Worm (Caenorhabditis elegans) whole organism, L2 larva: ENCODE results near the gene T12G3.2.

Source experiments
- C34F6.9 ChIP-seq: fragments of 150-350 bp; optimal IDR thresholded peaks from 2 replicates; lab custom pipeline; 2014; ENCODE audit warnings: missing biosample characterization, missing genetic modification characterization
- F13H6.1 ChIP-seq: sonication (generic microtip); optimal IDR thresholded peaks from 2 replicates; lab custom pipeline; 2016; ENCODE audit warnings: missing genetic modification characterization, missing compliant biosample characterization
- Y55F3AM.14 ChIP-seq: fragments of 200-800 bp; sonication (Bioruptor generic); optimal IDR thresholded peaks from 2 replicates; lab custom pipeline; 2018; ENCODE audit warnings: mild to moderate bottlenecking, missing genetic modification characterization, missing compliant biosample characterization
- ZK546.5 ChIP-seq: sonication (generic microtip); optimal IDR thresholded peaks from 2 replicates; lab custom pipeline; 2017; ENCODE audit warnings: missing biosample characterization, missing genetic modification characterization
- alr-1 ChIP-seq: fragments of 150-350 bp; optimal IDR thresholded peaks from 2 replicates; lab custom pipeline; 2014; ENCODE audit warnings: missing biosample characterization, missing genetic modification characterization
- ama-1 ChIP-seq: fragments of 150-350 bp; optimal IDR thresholded peaks from 2 replicates; lab custom pipeline; 2018; ENCODE audit warnings: inconsistent platforms
- blmp-1 ChIP-seq: sonication (generic microtip); optimal IDR thresholded peaks from 2 replicates; lab custom pipeline; 2017; ENCODE audit warnings: missing genetic modification characterization, mild to moderate bottlenecking, missing compliant biosample characterization, antibody characterized with exemption, moderate library complexity; ENCODE audit not compliant: insufficient read depth
- ceh-16 ChIP-seq: fragments of 150-350 bp; optimal IDR thresholded peaks from 2 replicates; lab custom pipeline; 2014; ENCODE audit warnings: missing biosample characterization, missing genetic modification characterization
- ceh-82 ChIP-seq: fragments of 150-350 bp; optimal IDR thresholded peaks from 2 replicates; lab custom pipeline; 2014; ENCODE audit warnings: missing biosample characterization, missing genetic modification characterization
- dmd-4 ChIP-seq: sonication (generic microtip); optimal IDR thresholded peaks from 2 replicates; lab custom pipeline; 2017; ENCODE audit warnings: missing biosample characterization, missing genetic modification characterization
- egl-27 ChIP-seq: sonication (generic microtip); optimal IDR thresholded peaks from 3 replicates; lab custom pipeline; 2017; ENCODE audit warnings: missing biosample characterization, missing genetic modification reagents, missing genetic modification characterization
- elt-1 ChIP-seq: fragments of 150-350 bp; optimal IDR thresholded peaks from 2 replicates; lab custom pipeline; 2014; ENCODE audit warnings: missing biosample characterization, missing genetic modification characterization
- elt-3 ChIP-seq: sonication (generic microtip); optimal IDR thresholded peaks from 2 replicates; lab custom pipeline; 2017; ENCODE audit warnings: missing biosample characterization, missing genetic modification characterization
- fos-1 ChIP-seq: fragments of 150-350 bp; optimal IDR thresholded peaks from 2 replicates; lab custom pipeline; 2014; ENCODE audit warnings: missing biosample characterization, missing genetic modification characterization
- gmeb-1 ChIP-seq: fragments of 150-350 bp; optimal IDR thresholded peaks from 2 replicates; lab custom pipeline; 2014; ENCODE audit warnings: missing biosample characterization, missing genetic modification characterization
- lin-11 ChIP-seq: fragments of 150-350 bp; sonication (generic microtip); optimal IDR thresholded peaks from 2 replicates; lab custom pipeline; 2014; ENCODE audit warnings: missing biosample characterization, missing genetic modification characterization, inconsistent platforms, mixed read lengths
- lin-13 ChIP-seq: fragments of 150-350 bp; optimal IDR thresholded peaks from 2 replicates; lab custom pipeline; 2014; ENCODE audit warnings: missing biosample characterization, missing genetic modification reagents, missing genetic modification characterization
- lin-39 ChIP-seq: fragments of 150-350 bp; optimal IDR thresholded peaks from 2 replicates; lab custom pipeline; 2014; ENCODE audit warnings: missing biosample characterization, missing genetic modification reagents, missing genetic modification characterization
- lsy-2 ChIP-seq, 2 experiments: fragments of 150-350 bp in 1 of 2; sonication (generic microtip) in 1 of 2; optimal IDR thresholded peaks; 2 replicates each; lab custom pipeline; 2014 to 2017; ENCODE audit warnings: missing biosample characterization in 2 of 2, missing genetic modification characterization in 2 of 2
- mab-5 ChIP-seq: fragments of 150-350 bp; optimal IDR thresholded peaks from 2 replicates; lab custom pipeline; 2014; ENCODE audit warnings: missing biosample characterization, missing genetic modification characterization
- mbf-1 ChIP-seq: sonication (generic microtip); optimal IDR thresholded peaks from 2 replicates; lab custom pipeline; 2017; ENCODE audit warnings: missing biosample characterization, missing genetic modification characterization
- mdl-1 ChIP-seq, 2 experiments: fragments of 150-350 bp in 1 of 2; sonication (generic microtip) in 1 of 2; optimal IDR thresholded peaks; 2 replicates each; lab custom pipeline; 2017; ENCODE audit warnings: missing biosample characterization in 2 of 2, missing genetic modification characterization in 2 of 2
- nhr-10 ChIP-seq: sonication (generic microtip); optimal IDR thresholded peaks from 2 replicates; lab custom pipeline; 2017; ENCODE audit warnings: missing biosample characterization, missing genetic modification characterization
- nhr-11 ChIP-seq: fragments of 150-350 bp; optimal IDR thresholded peaks from 2 replicates; lab custom pipeline; 2014; ENCODE audit warnings: missing biosample characterization, missing genetic modification characterization
- nhr-12 ChIP-seq: fragments of 150-350 bp; optimal IDR thresholded peaks from 2 replicates; lab custom pipeline; 2014; ENCODE audit warnings: missing biosample characterization, missing genetic modification characterization
- nhr-129 ChIP-seq: fragments of 150-350 bp; optimal IDR thresholded peaks from 2 replicates; lab custom pipeline; 2014; ENCODE audit warnings: missing biosample characterization, missing genetic modification characterization
- nhr-21 ChIP-seq: fragments of 150-350 bp; optimal IDR thresholded peaks from 2 replicates; lab custom pipeline; 2014; ENCODE audit warnings: missing biosample characterization, missing genetic modification characterization
- nhr-23 ChIP-seq: fragments of 150-350 bp; optimal IDR thresholded peaks from 2 replicates; lab custom pipeline; 2014; ENCODE audit warnings: missing biosample characterization, missing genetic modification reagents, missing genetic modification characterization
- nhr-237 ChIP-seq: fragments of 150-350 bp; optimal IDR thresholded peaks from 2 replicates; lab custom pipeline; 2014; ENCODE audit warnings: missing biosample characterization, missing genetic modification characterization
- nhr-25 ChIP-seq: fragments of 150-350 bp; sonication (generic microtip); optimal IDR thresholded peaks from 3 replicates; lab custom pipeline; 2014; ENCODE audit warnings: missing biosample characterization, missing genetic modification characterization
- nhr-6 ChIP-seq: fragments of 150-350 bp; optimal IDR thresholded peaks from 2 replicates; lab custom pipeline; 2014; ENCODE audit warnings: missing biosample characterization, missing genetic modification characterization
- nhr-77 ChIP-seq: fragments of 150-350 bp; optimal IDR thresholded peaks from 2 replicates; lab custom pipeline; 2014; ENCODE audit warnings: missing biosample characterization, missing genetic modification characterization
- peb-1 ChIP-seq: fragments of 150-350 bp; optimal IDR thresholded peaks from 2 replicates; lab custom pipeline; 2014; ENCODE audit warnings: missing biosample characterization, missing genetic modification characterization
- sem-4 ChIP-seq: fragments of 150-350 bp; optimal IDR thresholded peaks from 2 replicates; lab custom pipeline; 2014; ENCODE audit warnings: missing biosample characterization, missing genetic modification reagents, missing genetic modification characterization
- skn-1 ChIP-seq: sonication (generic microtip); optimal IDR thresholded peaks from 2 replicates; lab custom pipeline; 2017; ENCODE audit warnings: missing biosample characterization, missing genetic modification characterization
- sma-3 ChIP-seq: sonication (generic microtip); optimal IDR thresholded peaks from 2 replicates; lab custom pipeline; 2016; ENCODE audit warnings: missing genetic modification reagents, missing genetic modification characterization, missing compliant biosample characterization
- sma-9 ChIP-seq, 2 experiments: fragments of 150-350 bp in 1 of 2; sonication (generic microtip) in 1 of 2; optimal IDR thresholded peaks; 2 replicates each; lab custom pipeline; 2014 to 2016; ENCODE audit warnings: missing genetic modification characterization in 2 of 2, mild to moderate bottlenecking in 1 of 2, missing biosample characterization in 1 of 2, missing compliant biosample characterization in 1 of 2, missing genetic modification reagents in 1 of 2, moderate library complexity in 1 of 2
- snpc-4 ChIP-seq: fragments of 150-350 bp; optimal IDR thresholded peaks from 2 replicates; lab custom pipeline; 2014; ENCODE audit warnings: missing biosample characterization, missing genetic modification characterization
- unc-39 ChIP-seq: fragments of 150-350 bp; optimal IDR thresholded peaks from 2 replicates; lab custom pipeline; 2014; ENCODE audit warnings: missing biosample characterization, missing genetic modification characterization
- unc-55 ChIP-seq: fragments of 150-350 bp; sonication (generic microtip); optimal IDR thresholded peaks from 3 replicates; lab custom pipeline; 2014; ENCODE audit warnings: missing biosample characterization, missing genetic modification reagents, missing genetic modification characterization
- unc-62 ChIP-seq: fragments of 150-350 bp; optimal IDR thresholded peaks from 2 replicates; lab custom pipeline; 2014; ENCODE audit warnings: missing biosample characterization, missing genetic modification reagents, missing genetic modification characterization
- zag-1 ChIP-seq: fragments of 150-350 bp; optimal IDR thresholded peaks from 2 replicates; lab custom pipeline; 2014; ENCODE audit warnings: missing biosample characterization, missing genetic modification characterization
- ztf-1 ChIP-seq: fragments of 200-800 bp; sonication (Bioruptor generic); conservative IDR thresholded peaks from 2 replicates; pipeline ENCODE4 v1.3.6; 2022; ENCODE audit warnings: missing genetic modification characterization, missing compliant biosample characterization
- ztf-4 ChIP-seq: fragments of 150-350 bp; optimal IDR thresholded peaks from 2 replicates; lab custom pipeline; 2014; ENCODE audit warnings: missing biosample characterization, missing genetic modification characterization

Gene T12G3.2

DNA sequence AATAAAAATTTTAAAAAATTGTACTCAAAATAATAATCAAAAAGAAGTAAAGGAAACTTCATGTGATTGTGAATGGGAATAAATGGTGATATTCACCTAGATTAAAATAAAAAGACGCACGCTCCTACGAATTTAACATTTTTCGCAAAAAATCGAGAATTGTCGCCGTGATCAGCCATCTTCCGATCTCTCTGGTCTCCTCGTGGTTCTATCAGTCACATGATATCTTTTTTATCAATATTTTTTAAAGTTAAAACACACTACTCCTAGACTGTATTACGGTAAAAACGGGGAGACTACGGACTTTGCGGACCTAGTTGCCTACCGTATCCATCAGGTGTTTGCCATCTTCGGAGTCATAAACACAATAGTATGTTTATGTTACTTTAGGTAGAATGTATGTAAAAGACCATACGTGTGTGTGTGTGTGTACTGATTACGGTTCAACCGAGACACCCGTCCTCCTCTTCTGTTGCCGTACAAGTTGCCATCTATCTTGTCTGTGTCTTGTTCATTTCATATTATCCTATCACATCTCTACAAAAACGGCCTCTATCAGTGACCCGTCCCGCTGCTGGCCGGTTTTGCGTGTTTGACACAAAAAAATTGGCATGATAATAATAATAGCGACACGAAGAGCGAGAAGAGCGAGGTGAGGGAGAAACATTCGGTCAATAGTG is at the start of gene T12G3.2:
T12G3.2 (minus strand) TSS at position 444 of the 680 bp plus-strand sequence.
- TF ChIP-seq mbf-1 (tag; lab: Kevin White, UChicago) (no peak), snpc-4 (tag; lab: Kevin White, UChicago) (no peak), skn-1 (tag; lab: Kevin White, UChicago) (no peak), nhr-11 (no peak), peb-1 (tag; lab: Kevin White, UChicago) (no peak), ztf-1 (GFP tag; lab: Robert Waterston, UW) (no peak), zag-1 (tag; lab: Kevin White, UChicago) (no peak), nhr-6 (no peak), sem-4 (no peak), Y55F3AM.14 (GFP tag; lab: Kevin White, UChicago) (no peak), unc-62 (GFP tag; lab: Kevin White, UChicago) (no peak), elt-1 (no peak), ama-1 (lab: Kevin White, UChicago) (no peak), sma-3 (GFP tag; lab: Kevin White, UChicago) (peak; percentile 44), nhr-23 (no peak), nhr-10 (no peak), nhr-21 (tag; lab: Kevin White, UChicago) (peak; percentile 23), mdl-1 (tag; optimal IDR thresholded peaks at IDR 0.05; lab: Kevin White, UChicago) (no peak), egl-27 (no peak), ztf-4 (no peak), nhr-129 (peak; percentile 64), nhr-25 (peak; percentile 30), mab-5 (no peak), unc-39 (tag; lab: Kevin White, UChicago) (no peak), nhr-12 (tag; lab: Kevin White, UChicago) (no peak), gmeb-1 (peak; percentile 25), ZK546.5 (tag; lab: Kevin White, UChicago) (no peak), nhr-77 (tag; lab: Kevin White, UChicago) (no peak), lin-11 (tag; lab: Kevin White, UChicago) (no peak), fos-1 (tag; lab: Kevin White, UChicago) (peak; percentile 65), F13H6.1 (tag; lab: Kevin White, UChicago) (peak; percentile 23), ceh-82 (tag; lab: Kevin White, UChicago) (no peak), lin-39 (tag; lab: Kevin White, UChicago) (no peak), elt-3 (tag; lab: Kevin White, UChicago) (no peak), sma-9 (GFP tag; optimal IDR thresholded peaks at IDR 0.05; lab: Kevin White, UChicago) (peak; percentile 49), sma-9 (tag; optimal IDR thresholded peaks at IDR 0.05; lab: Kevin White, UChicago) (no peak), lin-13 (GFP tag; lab: Kevin White, UChicago) (no peak), nhr-237 (no peak), lsy-2 (tag; optimal IDR thresholded peaks at IDR 0.05; lab: Kevin White, UChicago) (peak in 1 of 2 experiments; percentile 16), unc-55 (GFP tag; lab: Kevin White, UChicago) (no peak)

DNA sequence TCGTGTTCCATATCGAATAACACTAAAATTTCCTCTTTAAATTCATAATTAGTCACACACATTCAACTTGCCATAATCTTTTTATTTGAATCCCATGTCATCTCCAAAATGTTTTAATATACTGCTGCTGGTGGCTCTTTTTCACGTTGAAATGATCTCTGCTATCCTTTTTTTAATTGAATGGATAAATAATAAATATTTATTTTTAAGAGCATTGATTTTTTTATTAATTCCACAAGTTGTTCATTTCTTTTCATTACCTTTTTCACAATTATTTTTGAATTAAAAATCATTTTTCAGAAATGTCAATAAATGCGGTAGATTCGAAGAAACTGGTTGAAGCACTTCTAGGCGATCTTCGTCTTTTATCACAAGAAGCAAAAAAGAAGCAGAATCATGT is 49.7 kb upstream of the T12G3.2 start, which contains the start of gene mon-2:
mon-2 (plus strand) TSS at position 301 of the 400 bp plus-strand sequence.
- TF ChIP-seq C34F6.9 (tag; lab: Kevin White, UChicago) (no peak), skn-1 (tag; lab: Kevin White, UChicago) (no peak), ceh-82 (tag; lab: Kevin White, UChicago) (no peak), lsy-2 (tag; optimal IDR thresholded peaks at IDR 0.05; lab: Kevin White, UChicago) (no peak), dmd-4 (tag; lab: Kevin White, UChicago) (no peak), ama-1 (lab: Kevin White, UChicago) (no peak), lin-39 (tag; lab: Kevin White, UChicago) (no peak), snpc-4 (tag; lab: Kevin White, UChicago) (no peak), lin-13 (GFP tag; lab: Kevin White, UChicago) (no peak), blmp-1 (tag; lab: Kevin White, UChicago) (no peak), lin-11 (tag; lab: Kevin White, UChicago) (no peak), ceh-16 (tag; lab: Kevin White, UChicago) (no peak), mbf-1 (tag; lab: Kevin White, UChicago) (no peak), alr-1 (tag; lab: Kevin White, UChicago) (no peak), egl-27 (no peak), gmeb-1 (no peak)
